Fruit fly (Drosophila melanogaster): ENCODE measurements around the gene CG13284.
A peak's percentile ranks its signal among the peaks of the same experiment; 100 is the strongest.

Gene CG13284

DNA sequence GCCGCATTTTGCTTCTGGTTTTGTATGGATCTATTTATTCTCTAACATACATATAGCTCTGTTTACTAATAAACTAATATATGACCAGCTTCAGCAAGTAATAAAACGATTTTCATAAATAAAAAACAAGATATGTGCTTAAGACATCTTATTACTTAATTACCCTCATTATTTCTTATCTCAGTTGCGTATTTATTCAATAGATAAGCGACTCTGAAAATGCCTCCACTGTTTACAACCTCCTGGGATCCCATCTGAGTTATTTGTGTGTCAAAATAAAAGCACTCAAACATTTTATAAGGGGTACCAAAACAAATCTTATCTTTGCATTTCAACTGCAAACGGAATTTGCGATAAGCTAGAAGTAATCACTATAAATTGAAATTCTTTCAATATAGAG, 28.8 kb downstream of the CG13284 start (continued):
- TF ChIP-seq onecut (GFP tag; IDR thresholded peaks at IDR 0.05): no peak
- peak; percentile 54 for TF ChIP-seq Fer1 (GFP tag; optimal IDR thresholded peaks at IDR 0.05)
- peak; percentile 40; the same call in 1 of the 2 replicates for TF ChIP-seq CG14014 (GFP tag; IDR thresholded peaks at IDR 0.05)
- TF ChIP-seq CG13894 (tag; optimal IDR thresholded peaks at IDR 0.05): peak; percentile 86
- peak; percentile 98 for TF ChIP-seq sd (tag; optimal IDR thresholded peaks at IDR 0.05)
- peak; percentile 50 for TF ChIP-seq unpg (GFP tag; optimal IDR thresholded peaks at IDR 0.05)
- peak; percentile 59 for TF ChIP-seq GATAe (GFP tag; conservative IDR thresholded peaks at IDR 0.05)
- no peak for TF ChIP-seq cad (GFP tag; optimal IDR thresholded peaks at IDR 0.05)
- TF ChIP-seq B-H2 (GFP tag; optimal IDR thresholded peaks at IDR 0.05): peak; percentile 77
- no peak for TF ChIP-seq caup (GFP tag; optimal IDR thresholded peaks at IDR 0.05; ENCODE audit: severe bottlenecking)
- TF ChIP-seq CG15696 (tag; optimal IDR thresholded peaks at IDR 0.05): no peak
- TF ChIP-seq ssp (GFP tag; IDR thresholded peaks at IDR 0.05): no peak
- TF ChIP-seq CG8281 (tag; optimal IDR thresholded peaks at IDR 0.05): peak; percentile 8
- peak; percentile 70 for TF ChIP-seq CG17568 (GFP tag; optimal IDR thresholded peaks at IDR 0.05)
- peak; percentile 55 for TF ChIP-seq salm (tag; optimal IDR thresholded peaks at IDR 0.05)
- TF ChIP-seq CG8924 (tag; optimal IDR thresholded peaks at IDR 0.05): peak; percentile 20
- no peak for TF ChIP-seq CG7271 (tag; optimal IDR thresholded peaks at IDR 0.05)
- peak; percentile 62 for TF ChIP-seq Vsx1 (GFP tag; optimal IDR thresholded peaks at IDR 0.05)
- peak; percentile 51 for TF ChIP-seq CG6765 (GFP tag; optimal IDR thresholded peaks at IDR 0.05)
- TF ChIP-seq HHEX (GFP tag; optimal IDR thresholded peaks at IDR 0.05): peak; percentile 27
- no peak for TF ChIP-seq gro (GFP tag; optimal IDR thresholded peaks at IDR 0.05)
- peak; percentile 15 for TF ChIP-seq ATbp (GFP tag; optimal IDR thresholded peaks at IDR 0.05)
- TF ChIP-seq BtbVII (GFP tag; optimal IDR thresholded peaks at IDR 0.05): peak; percentile 57
- TF ChIP-seq odd (GFP tag; optimal IDR thresholded peaks at IDR 0.05): peak; percentile 62
- peak; percentile 13 for TF ChIP-seq tap (tag; optimal IDR thresholded peaks at IDR 0.05)
- TF ChIP-seq CG12299 (tag; optimal IDR thresholded peaks at IDR 0.05): peak; percentile 32
- peak; percentile 65 for TF ChIP-seq CG3281 (GFP tag; optimal IDR thresholded peaks at IDR 0.05)
- no peak for TF ChIP-seq row (GFP tag; IDR thresholded peaks at IDR 0.05)
- TF ChIP-seq exex (tag; optimal IDR thresholded peaks at IDR 0.05): peak; percentile 97
- no peak for TF ChIP-seq CG4328 (GFP tag; optimal IDR thresholded peaks at IDR 0.05)
- peak; percentile 27 for TF ChIP-seq CG6813 (GFP tag; optimal IDR thresholded peaks at IDR 0.05)
- peak; percentile 25 for TF ChIP-seq gem (tag; optimal IDR thresholded peaks at IDR 0.05)
- TF ChIP-seq Nf-YB (GFP tag; optimal IDR thresholded peaks at IDR 0.05): peak; percentile 36
- peak; percentile 6 for TF ChIP-seq Hand (GFP tag; optimal IDR thresholded peaks at IDR 0.05)
- peak; percentile 60 for TF ChIP-seq Nf-YC (tag; optimal IDR thresholded peaks at IDR 0.05)
- TF ChIP-seq slbo (GFP tag; IDR thresholded peaks at IDR 0.05): no peak
- peak; percentile 68 for TF ChIP-seq mirr (GFP tag; optimal IDR thresholded peaks at IDR 0.05)
- peak; percentile 48 for TF ChIP-seq CG15269 (tag; optimal IDR thresholded peaks at IDR 0.05)
- peak; percentile 34 for TF ChIP-seq lbe (GFP tag; optimal IDR thresholded peaks at IDR 0.05)
- TF ChIP-seq Hey (tag; optimal IDR thresholded peaks at IDR 0.05): peak; percentile 30
- TF ChIP-seq CG17385 (GFP tag; optimal IDR thresholded peaks at IDR 0.05): peak; percentile 9
- TF ChIP-seq sens (GFP tag): peak; percentile 20
- peak; percentile 48; the same call in 1 of the 3 replicates for TF ChIP-seq z (GFP tag; IDR thresholded peaks at IDR 0.05)
- peak; percentile 16 for TF ChIP-seq pfk (GFP tag; optimal IDR thresholded peaks at IDR 0.05)
- TF ChIP-seq HmgZ (tag; optimal IDR thresholded peaks at IDR 0.05): peak; percentile 14
- peak; percentile 44 for TF ChIP-seq lab (GFP tag; optimal IDR thresholded peaks at IDR 0.05)
- TF ChIP-seq scrt (GFP tag; optimal IDR thresholded peaks at IDR 0.05): peak; percentile 54
- peak in 1 of 2 experiments; percentile 37 for TF ChIP-seq Eip74EF (GFP tag; optimal IDR thresholded peaks at IDR 0.05)
